Fruit fly (Drosophila melanogaster) whole organism, embryonic: ENCODE measurements around the gene Tim17a2.

Source experiments
- Atf6 ChIP-seq: fragments of 200-800 bp; sonication (Bioruptor generic); IDR thresholded peaks from 2 replicates; pipeline ENCODE4 v1.3.6; 2022; ENCODE audit warnings: missing biosample characterization, missing genetic modification characterization
- CG10209 ChIP-seq: fragments of 200-800 bp; sonication (Bioruptor generic); optimal IDR thresholded peaks from 3 replicates; lab custom pipeline; 2017; ENCODE audit warnings: missing biosample characterization, mild to moderate bottlenecking, missing genetic modification characterization, missing genetic modification reagents
- CG10267 ChIP-seq: fragments of 200-800 bp; sonication (Bioruptor generic); optimal IDR thresholded peaks from 2 replicates; lab custom pipeline; 2018; ENCODE audit warnings: missing biosample characterization, mild to moderate bottlenecking, missing genetic modification characterization, moderate library complexity
- CG11247 ChIP-seq: fragments of 200-800 bp; sonication (Bioruptor generic); IDR thresholded peaks from 2 replicates; pipeline ENCODE4 v1.3.6; 2022; ENCODE audit warnings: missing biosample characterization, missing genetic modification characterization
- CG15269 ChIP-seq: fragments of 200-800 bp; sonication (Bioruptor generic); optimal IDR thresholded peaks from 2 replicates; lab custom pipeline; 2018; ENCODE audit warnings: missing biosample characterization, mild to moderate bottlenecking, missing genetic modification characterization, moderate library complexity
- CG17359 ChIP-seq: fragments of 200-800 bp; sonication (Bioruptor generic); optimal IDR thresholded peaks from 3 replicates; lab custom pipeline; 2018; ENCODE audit warnings: missing biosample characterization, mild to moderate bottlenecking, missing genetic modification characterization, moderate library complexity
- CG17361 ChIP-seq: fragments of 200-800 bp; sonication (Bioruptor generic); IDR thresholded peaks from 3 replicates; pipeline ENCODE4 v1.3.6; 2022; ENCODE audit warnings: missing biosample characterization, missing genetic modification characterization
- CG18262 ChIP-seq: fragments of 200-800 bp; optimal IDR thresholded peaks from 3 replicates; lab custom pipeline; 2019; ENCODE audit warnings: missing biosample characterization, mild to moderate bottlenecking, missing genetic modification characterization, moderate library complexity
- CG1832 ChIP-seq: fragments of 200-800 bp; sonication (Bioruptor generic); optimal IDR thresholded peaks from 2 replicates; lab custom pipeline; 2017; ENCODE audit warnings: missing biosample characterization, mild to moderate bottlenecking, missing genetic modification characterization, inconsistent platforms
- CG18619 ChIP-seq: fragments of 200-800 bp; sonication (Bioruptor generic); optimal IDR thresholded peaks from 3 replicates; lab custom pipeline; 2017; ENCODE audit warnings: missing biosample characterization, mild to moderate bottlenecking, missing genetic modification characterization
- CG2116 ChIP-seq: fragments of 200-800 bp; sonication (Bioruptor generic); optimal IDR thresholded peaks from 3 replicates; lab custom pipeline; 2018; ENCODE audit warnings: missing biosample characterization, mild to moderate bottlenecking, missing genetic modification characterization
- CG3065 ChIP-seq: fragments of 200-800 bp; sonication (Bioruptor generic); optimal IDR thresholded peaks from 2 replicates; lab custom pipeline; 2016; ENCODE audit warnings: missing biosample characterization, missing genetic modification characterization
- CG34422 ChIP-seq: fragments of 200-800 bp; sonication (Bioruptor generic); IDR thresholded peaks from 3 replicates; pipeline ENCODE4 v1.3.6; 2022; ENCODE audit warnings: missing biosample characterization, missing genetic modification characterization
- CG4360 ChIP-seq: fragments of 200-800 bp; sonication (Bioruptor generic); IDR thresholded peaks from 2 replicates; pipeline ENCODE4 v1.3.6; 2022; ENCODE audit warnings: missing biosample characterization, missing genetic modification characterization
- CG6854 ChIP-seq: fragments of 200-800 bp; sonication (Bioruptor generic); optimal IDR thresholded peaks from 3 replicates; lab custom pipeline; 2017; ENCODE audit warnings: missing biosample characterization, mild to moderate bottlenecking, missing genetic modification characterization
- CG7271 ChIP-seq: fragments of 200-800 bp; sonication (Bioruptor generic); optimal IDR thresholded peaks from 2 replicates; lab custom pipeline; 2018; ENCODE audit warnings: missing biosample characterization, mild to moderate bottlenecking, missing genetic modification characterization, moderate library complexity
- CG7786 ChIP-seq: fragments of 200-800 bp; sonication (Bioruptor generic); optimal IDR thresholded peaks from 2 replicates; lab custom pipeline; 2016; ENCODE audit warnings: missing biosample characterization, missing genetic modification characterization
- CG9609 ChIP-seq: fragments of 200-800 bp; sonication (Bioruptor generic); optimal IDR thresholded peaks from 3 replicates; lab custom pipeline; 2016; ENCODE audit warnings: missing biosample characterization, missing genetic modification characterization
- CG9876 ChIP-seq: fragments of 200-800 bp; sonication (Bioruptor generic); optimal IDR thresholded peaks from 2 replicates; lab custom pipeline; 2016; ENCODE audit warnings: missing biosample characterization, missing genetic modification characterization
- Doc2 ChIP-seq: fragments of 200-800 bp; sonication (Bioruptor generic); IDR thresholded peaks from 2 replicates; pipeline ENCODE4 v1.3.6; 2022; ENCODE audit warnings: missing biosample characterization, missing genetic modification characterization
- Drgx ChIP-seq: fragments of 200-800 bp; sonication (Bioruptor generic); IDR thresholded peaks from 2 replicates; pipeline ENCODE4 v1.3.6; 2022; ENCODE audit warnings: missing biosample characterization, missing genetic modification characterization
- H15 ChIP-seq: fragments of 200-800 bp; sonication (Bioruptor generic); IDR thresholded peaks from 3 replicates; pipeline ENCODE4 v1.3.6; 2022; ENCODE audit warnings: missing biosample characterization, missing genetic modification characterization
- HmgD ChIP-seq: fragments of 200-800 bp; sonication (Bioruptor generic); optimal IDR thresholded peaks from 3 replicates; lab custom pipeline; 2016; ENCODE audit warnings: missing biosample characterization, missing genetic modification characterization
- MTF-1 ChIP-seq: fragments of 200-800 bp; sonication (Bioruptor generic); optimal IDR thresholded peaks from 2 replicates; lab custom pipeline; 2018; ENCODE audit warnings: missing biosample characterization, mild to moderate bottlenecking, missing genetic modification characterization, borderline replicate concordance
- Meics ChIP-seq: fragments of 200-800 bp; sonication (Bioruptor generic); optimal IDR thresholded peaks from 2 replicates; lab custom pipeline; 2017; ENCODE audit warnings: missing biosample characterization, mild to moderate bottlenecking, missing genetic modification characterization
- Nf-YC ChIP-seq: fragments of 200-800 bp; optimal IDR thresholded peaks from 3 replicates; lab custom pipeline; 2019; ENCODE audit warnings: missing biosample characterization, mild to moderate bottlenecking, missing genetic modification characterization, moderate library complexity
- Oli ChIP-seq: fragments of 200-800 bp; sonication (Bioruptor generic); optimal IDR thresholded peaks from 2 replicates; lab custom pipeline; 2018; ENCODE audit warnings: missing biosample characterization, mild to moderate bottlenecking, missing genetic modification characterization, moderate library complexity
- Optix ChIP-seq: fragments of 200-800 bp; sonication (Bioruptor generic); IDR thresholded peaks from 3 replicates; pipeline ENCODE4 v1.3.6; 2022; ENCODE audit warnings: missing biosample characterization, missing genetic modification characterization
- Poxn ChIP-seq: fragments of 200-800 bp; sonication (Bioruptor generic); IDR thresholded peaks from 2 replicates; pipeline ENCODE4 v1.3.6; 2022; ENCODE audit warnings: missing biosample characterization, missing genetic modification characterization
- Taf1 ChIP-seq: fragments of 200-800 bp; sonication (Bioruptor generic); IDR thresholded peaks from 2 replicates; pipeline ENCODE4 v1.3.6; 2022; ENCODE audit warnings: missing biosample characterization, missing genetic modification characterization
- chm ChIP-seq: fragments of 200-800 bp; sonication (Bioruptor generic); IDR thresholded peaks from 2 replicates; pipeline ENCODE4 v1.3.6; 2022; ENCODE audit warnings: missing biosample characterization, missing genetic modification characterization
- chn ChIP-seq: fragments of 200-800 bp; sonication (Bioruptor generic); optimal IDR thresholded peaks from 2 replicates; lab custom pipeline; 2016; ENCODE audit warnings: missing biosample characterization, missing genetic modification characterization
- fd102C ChIP-seq: fragments of 200-800 bp; sonication (Bioruptor generic); optimal IDR thresholded peaks from 2 replicates; lab custom pipeline; 2018; ENCODE audit warnings: missing biosample characterization, mild to moderate bottlenecking, missing genetic modification characterization, moderate library complexity
- inv ChIP-seq: fragments of 200-800 bp; sonication (Bioruptor generic); IDR thresholded peaks from 2 replicates; pipeline ENCODE4 v1.3.6; 2022; ENCODE audit warnings: missing biosample characterization, missing genetic modification characterization; ENCODE audit not compliant: partially characterized antibody
- luna ChIP-seq: fragments of 200-800 bp; sonication (Bioruptor generic); optimal IDR thresholded peaks from 2 replicates; lab custom pipeline; 2016; ENCODE audit warnings: missing biosample characterization, missing genetic modification characterization
- mld ChIP-seq: fragments of 200-800 bp; sonication (Bioruptor generic); IDR thresholded peaks from 3 replicates; pipeline ENCODE4 v1.3.6; 2022; ENCODE audit warnings: missing biosample characterization, missing genetic modification characterization; ENCODE audit not compliant: partially characterized antibody
- nerfin-2 ChIP-seq: fragments of 200-800 bp; sonication (Bioruptor generic); IDR thresholded peaks from 2 replicates; pipeline ENCODE4 v1.3.6; 2022; ENCODE audit warnings: missing biosample characterization, missing genetic modification characterization; ENCODE audit not compliant: partially characterized antibody
- odd ChIP-seq: fragments of 200-800 bp; sonication (Bioruptor generic); optimal IDR thresholded peaks from 2 replicates; lab custom pipeline; 2017; ENCODE audit warnings: missing biosample characterization, mild to moderate bottlenecking, missing genetic modification characterization
- pzg ChIP-seq: fragments of 200-800 bp; sonication (Bioruptor generic); optimal IDR thresholded peaks from 3 replicates; lab custom pipeline; 2018; ENCODE audit warnings: missing biosample characterization, mild to moderate bottlenecking, missing genetic modification characterization, moderate library complexity
- so ChIP-seq: fragments of 200-800 bp; sonication (Bioruptor generic); IDR thresholded peaks from 3 replicates; pipeline ENCODE4 v1.3.6; 2022; ENCODE audit warnings: missing biosample characterization, missing genetic modification characterization
- unc-4 ChIP-seq: fragments of 200-800 bp; sonication (Bioruptor generic); IDR thresholded peaks from 2 replicates; pipeline ENCODE4 v1.3.6; 2022; ENCODE audit warnings: missing biosample characterization, missing genetic modification characterization; ENCODE audit not compliant: partially characterized antibody
- unpg ChIP-seq: fragments of 200-800 bp; sonication (Bioruptor generic); optimal IDR thresholded peaks from 3 replicates; lab custom pipeline; 2018; ENCODE audit warnings: missing biosample characterization, mild to moderate bottlenecking, missing genetic modification characterization, moderate library complexity

Gene Tim17a2

DNA sequence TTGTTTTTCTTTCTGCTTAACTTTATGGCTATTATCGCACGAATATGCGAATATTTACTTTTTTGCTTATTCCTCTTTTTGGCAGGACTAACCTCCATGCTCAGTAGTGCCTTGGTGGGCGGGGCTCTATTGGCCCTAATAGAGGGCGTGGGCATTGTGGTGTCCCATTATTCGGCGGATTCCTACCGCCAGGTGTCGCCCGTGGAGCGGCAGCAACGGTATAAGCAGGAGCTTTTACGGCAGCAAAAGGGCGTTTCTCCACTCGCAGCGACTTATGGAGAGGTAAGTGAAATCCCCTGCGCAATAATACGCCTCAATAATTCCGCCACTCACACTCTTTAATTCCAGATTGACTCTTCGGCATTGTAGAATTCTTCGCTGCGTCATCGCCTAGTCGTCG is 38.1 kb upstream of the Tim17a2 start (continued):
- TF ChIP-seq CG9876 (GFP tag; lab: Kevin White, UChicago): no peak
- no peak for TF ChIP-seq Nf-YC (tag; lab: Kevin White, UChicago)
- TF ChIP-seq Doc2 (GFP tag; lab: Robert Waterston, UW): no peak
- TF ChIP-seq CG11247 (GFP tag; lab: Robert Waterston, UW): peak; percentile 60
- peak; percentile 34 for TF ChIP-seq odd (GFP tag; lab: Kevin White, UChicago)
- TF ChIP-seq Meics (GFP tag; lab: Kevin White, UChicago): peak; percentile 50
- TF ChIP-seq Optix: 0 out of 3 replicates have a peak, but pooled peaks have one; percentile 39
- TF ChIP-seq unc-4 (GFP tag; lab: Robert Waterston, UW): no peak
- no peak for TF ChIP-seq nerfin-2 (GFP tag; lab: Robert Waterston, UW)
- no peak for TF ChIP-seq CG9609
- no peak for TF ChIP-seq CG2116 (GFP tag; lab: Kevin White, UChicago)
- no peak for TF ChIP-seq CG10267 (tag; lab: Kevin White, UChicago)
- TF ChIP-seq CG18619 (GFP tag; lab: Kevin White, UChicago): no peak
- TF ChIP-seq CG4360 (GFP tag; lab: Robert Waterston, UW): no peak
- no peak for TF ChIP-seq Drgx (GFP tag; lab: Robert Waterston, UW)
- no peak for TF ChIP-seq Taf1 (GFP tag; lab: Robert Waterston, UW)
- TF ChIP-seq CG34422 (GFP tag; lab: Robert Waterston, UW): 0 out of 3 replicates have a peak, but pooled peaks have one; percentile 31
- TF ChIP-seq CG3065 (GFP tag; lab: Kevin White, UChicago): peak; percentile 91
- peak; percentile 41 for TF ChIP-seq MTF-1 (GFP tag; lab: Kevin White, UChicago)
- TF ChIP-seq CG1832 (GFP tag; lab: Kevin White, UChicago): no peak
- TF ChIP-seq HmgD: no peak
- peak; percentile 55 for TF ChIP-seq chm
- TF ChIP-seq mld: no peak
- TF ChIP-seq CG17361 (GFP tag; lab: Robert Waterston, UW): 0 out of 3 replicates have a peak, but pooled peaks have one; percentile 17
- TF ChIP-seq CG15269 (tag; lab: Kevin White, UChicago): peak; percentile 30
- peak; percentile 1 for TF ChIP-seq CG18262
- TF ChIP-seq inv: no peak
- TF ChIP-seq H15: 0 out of 3 replicates have a peak, but pooled peaks have one; percentile 22
- no peak for TF ChIP-seq luna
- TF ChIP-seq CG6854 (GFP tag; lab: Kevin White, UChicago): no peak
- TF ChIP-seq Poxn (GFP tag; lab: Robert Waterston, UW): no peak
- TF ChIP-seq CG17359 (tag; lab: Kevin White, UChicago): peak; percentile 31
- TF ChIP-seq pzg (GFP tag; lab: Kevin White, UChicago): no peak
- TF ChIP-seq Oli (tag; lab: Kevin White, UChicago): peak; percentile 11
- TF ChIP-seq CG7786 (GFP tag; lab: Kevin White, UChicago): no peak
- no peak for TF ChIP-seq CG10209 (GFP tag; lab: Kevin White, UChicago)
- TF ChIP-seq fd102C (GFP tag; lab: Kevin White, UChicago): no peak
- peak; percentile 21 for TF ChIP-seq chn
- no peak for TF ChIP-seq Atf6 (GFP tag; lab: Robert Waterston, UW)
- TF ChIP-seq unpg (GFP tag; lab: Kevin White, UChicago): peak; percentile 12
- TF ChIP-seq so: no peak
- TF ChIP-seq CG7271 (tag; lab: Kevin White, UChicago): no peak
- TF ChIP-seq, all 482 proteins: peak for 131
